Worm (Caenorhabditis elegans) whole organism, L4 larva: ENCODE results near the gene C17C3.1.

Experiments used
- nhr-237 ChIP-seq: sonication (generic microtip); optimal IDR thresholded peaks from 2 replicates; lab custom pipeline; 2017; ENCODE audit warnings: missing biosample characterization, missing genetic modification characterization
- unc-39 ChIP-seq: sonication (generic microtip); optimal IDR thresholded peaks from 2 replicates; lab custom pipeline; 2017; ENCODE audit warnings: missing biosample characterization, missing genetic modification characterization

ce11 chrII:5557134-5557533 lies 13.2 kb upstream of the C17C3.1 start:
- TF ChIP-seq unc-39 (tag; lab: Kevin White, UChicago) (no peak), nhr-237 (tag; lab: Kevin White, UChicago) (no peak)
